Worm (Caenorhabditis elegans): ENCODE data around the gene acs-17.
A peak's percentile ranks its signal among the peaks of the same experiment; 100 is the strongest.

acs-17 gene

ce11 chrX:5976206-5976960 lies 32.1 kb upstream of the acs-17 start (continued):
- TF ChIP-seq gei-8 (GFP tag; optimal IDR thresholded peaks at IDR 0.05) (no peak), zip-11 (GFP tag; IDR thresholded peaks at IDR 0.05) (no peak), vab-7 (GFP tag; IDR thresholded peaks at IDR 0.05) (no peak), ctbp-1 (GFP tag; IDR thresholded peaks at IDR 0.05) (peak; percentile 68; the same call in 1 of the 2 replicates), T20F7.1 (GFP tag; optimal IDR thresholded peaks at IDR 0.05) (no peak), ztf-11 (tag; optimal IDR thresholded peaks at IDR 0.05) (no peak), ceh-28 (tag; optimal IDR thresholded peaks at IDR 0.05) (no peak), nhr-111 (GFP tag; optimal IDR thresholded peaks at IDR 0.05) (no peak), ces-1 (GFP tag; optimal IDR thresholded peaks at IDR 0.05) (no peak), dmd-6 (GFP tag; IDR thresholded peaks at IDR 0.05) (no peak), ZK546.5 (tag; optimal IDR thresholded peaks at IDR 0.05) (no peak), ama-1 (optimal IDR thresholded peaks at IDR 0.05) (no peak), rbr-2 (tag; optimal IDR thresholded peaks at IDR 0.05) (peak; percentile 41), lir-3 (tag; optimal IDR thresholded peaks at IDR 0.05) (no peak), F49E8.2 (tag; optimal IDR thresholded peaks at IDR 0.05; ENCODE audit: borderline replicate concordance) (no peak), ztf-7 (tag; optimal IDR thresholded peaks at IDR 0.05) (no peak), mes-2 (tag; optimal IDR thresholded peaks at IDR 0.05; ENCODE audit: poor library complexity, severe bottlenecking) (peak; percentile 6), dve-1 (tag; optimal IDR thresholded peaks at IDR 0.05; ENCODE audit: insufficient read depth) (no peak), dpl-1 (GFP tag; optimal IDR thresholded peaks at IDR 0.05) (no peak), fos-1 (tag; optimal IDR thresholded peaks at IDR 0.05) (no peak), egl-43 (GFP tag; IDR thresholded peaks at IDR 0.05) (0 out of 2 replicates have a peak, but pooled peaks have one; percentile 42), mxl-2 (GFP tag; conservative IDR thresholded peaks at IDR 0.05) (no peak), tag-97 (GFP tag; IDR thresholded peaks at IDR 0.05) (no peak), sdz-12 (GFP tag; optimal IDR thresholded peaks at IDR 0.05) (no peak), madf-5 (GFP tag; IDR thresholded peaks at IDR 0.05) (no peak), mdt-29 (GFP tag; IDR thresholded peaks at IDR 0.05) (no peak), dmd-8 (GFP tag; IDR thresholded peaks at IDR 0.05) (no peak), aly-2 (tag; optimal IDR thresholded peaks at IDR 0.05) (no peak), lin-38 (GFP tag; IDR thresholded peaks at IDR 0.05) (no peak), lin-13 (GFP tag; optimal IDR thresholded peaks at IDR 0.05) (no peak), mep-1 (tag; optimal IDR thresholded peaks at IDR 0.05) (peak; percentile 53), fkh-10 (GFP tag; optimal IDR thresholded peaks at IDR 0.05) (peak; percentile 85), daf-16 (GFP tag; optimal IDR thresholded peaks at IDR 0.05) (no peak), daf-16 (tag; optimal IDR thresholded peaks at IDR 0.05) (no peak), lim-7 (GFP tag; IDR thresholded peaks at IDR 0.05) (peak; percentile 66), nhr-6 (tag; optimal IDR thresholded peaks at IDR 0.05) (no peak), Y48G9A.11 (GFP tag; IDR thresholded peaks at IDR 0.05) (no peak)

- TF ChIP-seq attf-4 (tag; optimal IDR thresholded peaks at IDR 0.05): no peak
- TF ChIP-seq madf-9 (GFP tag; conservative IDR thresholded peaks at IDR 0.05): no peak
- no peak for TF ChIP-seq daf-16 (GFP tag; optimal IDR thresholded peaks at IDR 0.05)
- TF ChIP-seq daf-16 (tag; optimal IDR thresholded peaks at IDR 0.05): peak; percentile 21
- peak; percentile 58 for TF ChIP-seq nhr-28 (tag; optimal IDR thresholded peaks at IDR 0.05)
- TF ChIP-seq ces-1 (GFP tag; optimal IDR thresholded peaks at IDR 0.05): no peak
- no peak for TF ChIP-seq ZK337.2 (GFP tag; IDR thresholded peaks at IDR 0.05)
- no peak for TF ChIP-seq set-16 (GFP tag; IDR thresholded peaks at IDR 0.05)
- 0 out of 2 replicates have a peak, but pooled peaks have one; percentile 31 for TF ChIP-seq php-3 (GFP tag; IDR thresholded peaks at IDR 0.05)
- no peak for TF ChIP-seq lin-1 (GFP tag; IDR thresholded peaks at IDR 0.05)
Measured at ce11 chrX:5975726-5976125, 31.4 kb upstream of the acs-17 start.

Measured in whole organism, L4 larva.